Worm (Caenorhabditis elegans): Measurements from ENCODE around the gene fbxb-2.

fbxb-2 gene

DNA sequence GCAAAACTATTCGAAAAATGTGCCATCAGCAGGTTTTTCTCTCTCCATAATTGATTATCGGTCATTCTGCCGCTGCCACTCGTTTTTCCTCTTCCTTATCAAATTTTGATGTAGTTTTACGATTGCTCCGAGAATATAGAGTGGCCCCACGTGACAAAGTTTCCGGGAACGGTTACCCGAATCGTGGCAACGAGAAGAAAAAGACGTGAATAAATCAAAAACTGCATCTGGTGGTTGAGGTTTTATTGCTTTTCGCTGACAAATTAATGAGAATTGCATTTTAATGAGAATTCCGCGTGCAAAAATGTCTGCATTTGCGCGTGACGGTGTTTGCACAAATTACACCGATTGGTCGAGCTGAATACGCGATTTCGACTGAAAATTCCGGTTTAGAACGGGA lies 31.7 kb downstream of the fbxb-2 start:
- TF ChIP-seq C06A6.2 (GFP tag; conservative IDR thresholded peaks at IDR 0.05), result no peak
- TF ChIP-seq ceh-79 (tag; optimal IDR thresholded peaks at IDR 0.05), result no peak
- TF ChIP-seq snpc-3.4 (tag; optimal IDR thresholded peaks at IDR 0.05), result no peak
- TF ChIP-seq Y53G8AR.9 (GFP tag; conservative IDR thresholded peaks at IDR 0.05), result no peak
- peak; percentile 62 for TF ChIP-seq ets-4 (GFP tag; optimal IDR thresholded peaks at IDR 0.05)
- TF ChIP-seq F22D6.2 (tag; optimal IDR thresholded peaks at IDR 0.05), result no peak
- TF ChIP-seq K12H6.12 (tag; optimal IDR thresholded peaks at IDR 0.05), result no peak
- no peak for TF ChIP-seq sptf-2 (GFP tag; optimal IDR thresholded peaks at IDR 0.05)
- no peak for TF ChIP-seq ama-1 (optimal IDR thresholded peaks at IDR 0.05)
- no peak for TF ChIP-seq ama-1 (GFP tag; optimal IDR thresholded peaks at IDR 0.05)
- TF ChIP-seq attf-3 (GFP tag; conservative IDR thresholded peaks at IDR 0.05), result no peak
- no peak for TF ChIP-seq B0261.1 (tag; optimal IDR thresholded peaks at IDR 0.05)
- TF ChIP-seq ceh-27 (GFP tag; optimal IDR thresholded peaks at IDR 0.05), result no peak
- TF ChIP-seq attf-6 (GFP tag; IDR thresholded peaks at IDR 0.05), result no peak
- no peak for TF ChIP-seq ztf-26 (tag; optimal IDR thresholded peaks at IDR 0.05)
- TF ChIP-seq F37B4.10 (GFP tag; IDR thresholded peaks at IDR 0.05), result no peak
- TF ChIP-seq chd-7 (tag; optimal IDR thresholded peaks at IDR 0.05), result no peak
- TF ChIP-seq let-607 (tag; optimal IDR thresholded peaks at IDR 0.05), result peak; percentile 59
- no peak for TF ChIP-seq cebp-1 (GFP tag; IDR thresholded peaks at IDR 0.05)
- TF ChIP-seq cebp-1 (tag; optimal IDR thresholded peaks at IDR 0.05), result no peak
- no peak for TF ChIP-seq snpc-1.1 (tag; optimal IDR thresholded peaks at IDR 0.05; ENCODE audit: insufficient read depth)
- peak; percentile 53; the same call in 1 of the 2 replicates for TF ChIP-seq B0336.3 (GFP tag; IDR thresholded peaks at IDR 0.05)
- no peak for TF ChIP-seq zim-3 (tag; optimal IDR thresholded peaks at IDR 0.05)
- TF ChIP-seq tlf-1 (GFP tag; optimal IDR thresholded peaks at IDR 0.05), result peak; percentile 22
- TF ChIP-seq snpc-1.3 (tag; optimal IDR thresholded peaks at IDR 0.05; ENCODE audit: insufficient read depth), result no peak
- TF ChIP-seq Y56A3A.18 (GFP tag; IDR thresholded peaks at IDR 0.05), result no peak
- peak; percentile 75 for TF ChIP-seq nhr-80 (tag; optimal IDR thresholded peaks at IDR 0.05)
- TF ChIP-seq let-526 (GFP tag; IDR thresholded peaks at IDR 0.05), result no peak
- TF ChIP-seq ekl-4 (GFP tag; IDR thresholded peaks at IDR 0.05), result no peak
- no peak for TF ChIP-seq gei-17 (GFP tag; optimal IDR thresholded peaks at IDR 0.05)
- no peak for TF ChIP-seq C17E4.6 (GFP tag; IDR thresholded peaks at IDR 0.05)
- no peak for TF ChIP-seq efl-1 (GFP tag; optimal IDR thresholded peaks at IDR 0.05)
- TF ChIP-seq nhr-27 (tag; optimal IDR thresholded peaks at IDR 0.05), result no peak
- no peak for TF ChIP-seq mcd-1 (GFP tag; IDR thresholded peaks at IDR 0.05)
- TF ChIP-seq nhr-90 (tag; optimal IDR thresholded peaks at IDR 0.05), result no peak
- no peak for TF ChIP-seq ztf-28 (GFP tag; IDR thresholded peaks at IDR 0.05)
- no peak for TF ChIP-seq unc-130 (GFP tag; optimal IDR thresholded peaks at IDR 0.05)
- no peak for TF ChIP-seq B0019.2 (GFP tag; conservative IDR thresholded peaks at IDR 0.05)
- no peak for TF ChIP-seq madf-10 (tag; optimal IDR thresholded peaks at IDR 0.05)
- TF ChIP-seq D2030.7 (GFP tag; IDR thresholded peaks at IDR 0.05), result no peak
- TF ChIP-seq F57C9.4 (tag; optimal IDR thresholded peaks at IDR 0.05), result no peak
- TF ChIP-seq egl-44 (GFP tag; IDR thresholded peaks at IDR 0.05), result 0 out of 2 replicates have a peak, but pooled peaks have one; percentile 32
- no peak for TF ChIP-seq nfya-1 (tag; optimal IDR thresholded peaks at IDR 0.05; ENCODE audit: borderline replicate concordance, insufficient read depth)
- TF ChIP-seq nfyb-1 (GFP tag; IDR thresholded peaks at IDR 0.05), result no peak
- no peak for TF ChIP-seq rpc-1 (optimal IDR thresholded peaks at IDR 0.05)
- TF ChIP-seq rpc-1 (tag; optimal IDR thresholded peaks at IDR 0.05), result no peak
- no peak for TF ChIP-seq ztf-6 (GFP tag; IDR thresholded peaks at IDR 0.05)
- peak; percentile 42 for TF ChIP-seq atf-7 (tag; optimal IDR thresholded peaks at IDR 0.05)
- no peak for TF ChIP-seq F49E8.2 (tag; optimal IDR thresholded peaks at IDR 0.05; ENCODE audit: insufficient read depth)
- no peak for TF ChIP-seq hsf-1 (GFP tag; IDR thresholded peaks at IDR 0.05)

Data from whole organism, young adult.